Worm (Caenorhabditis elegans) whole organism, young adult: ENCODE results near the gene zip-10.

Source experiments
- F33H1.4 ChIP-seq: fragments of 200-800 bp; sonication (Bioruptor generic); IDR thresholded peaks from 2 replicates; pipeline ENCODE4 v1.3.6; 2022; ENCODE audit warnings: missing genetic modification reagents, missing genetic modification characterization, missing compliant biosample characterization
- hlh-12 ChIP-seq: sonication (generic microtip); optimal IDR thresholded peaks from 2 replicates; lab custom pipeline; 2016; ENCODE audit warnings: missing genetic modification characterization, missing compliant biosample characterization
- nhr-120 ChIP-seq: fragments of 200-800 bp; sonication (Bioruptor generic); IDR thresholded peaks from 2 replicates; pipeline ENCODE4 v1.3.6; 2022; ENCODE audit warnings: missing genetic modification characterization, missing compliant biosample characterization
- xnd-1 ChIP-seq: sonication (generic microtip); optimal IDR thresholded peaks from 2 replicates; lab custom pipeline; 2016; ENCODE audit warnings: missing genotype, missing genetic modification reagents, missing genetic modification characterization, missing compliant biosample characterization

- TF ChIP-seq hlh-12 (tag; lab: Kevin White, UChicago) (no peak), nhr-120 (no peak), F33H1.4 (GFP tag; lab: Robert Waterston, UW) (no peak), xnd-1 (tag; lab: Kevin White, UChicago) (no peak)
Measured at ce11 chrV:11653095-11653494, 2.5 kb upstream of the zip-10 start.
